Worm (Caenorhabditis elegans) whole organism, young adult: ENCODE data around the gene pam-1.

Source experiments
- F37B4.10 ChIP-seq: fragments of 200-800 bp; sonication (Bioruptor generic); IDR thresholded peaks from 2 replicates; pipeline ENCODE4 v1.3.6; 2022; ENCODE audit warnings: missing genetic modification characterization, missing compliant biosample characterization
- F39B2.1 ChIP-seq: fragments of 200-800 bp; sonication (Bioruptor generic); IDR thresholded peaks from 2 replicates; pipeline ENCODE4 v1.3.6; 2022; ENCODE audit warnings: missing genetic modification reagents, missing genetic modification characterization, missing compliant biosample characterization
- K12H6.12 ChIP-seq: fragments of 200-800 bp; sonication (Bioruptor generic); optimal IDR thresholded peaks from 2 replicates; lab custom pipeline; 2018; ENCODE audit warnings: mild to moderate bottlenecking, missing genetic modification characterization, missing compliant biosample characterization
- Y67H2A.10 ChIP-seq: fragments of 200-800 bp; sonication (Bioruptor generic); conservative IDR thresholded peaks from 2 replicates; pipeline ENCODE4 v1.3.6; 2022; ENCODE audit warnings: missing genetic modification reagents, missing genetic modification characterization, missing compliant biosample characterization
- Y79H2A.3 ChIP-seq: fragments of 200-800 bp; sonication (Bioruptor generic); conservative IDR thresholded peaks from 2 replicates; pipeline ENCODE4 v1.3.6; 2022; ENCODE audit warnings: missing genetic modification reagents, missing genetic modification characterization, missing compliant biosample characterization
- ZK185.1 ChIP-seq: sonication (generic microtip); optimal IDR thresholded peaks from 2 replicates; lab custom pipeline; 2016; ENCODE audit warnings: mild to moderate bottlenecking, missing genetic modification characterization, missing compliant biosample characterization; ENCODE audit not compliant: poor library complexity, severe bottlenecking
- ama-1 ChIP-seq, 3 experiments: fragments of 150-350 bp in 1 of 3; sonication (generic microtip) in 2 of 3; optimal IDR thresholded peaks; 2 replicates each; lab custom pipeline; 2014 to 2018; ENCODE audit warnings: missing biosample characterization in 2 of 3, missing genetic modification characterization in 2 of 3, missing genetic modification reagents in 2 of 3
- die-1 ChIP-seq: sonication (generic microtip); optimal IDR thresholded peaks from 2 replicates; lab custom pipeline; 2016; ENCODE audit warnings: missing genotype, mild to moderate bottlenecking, missing genetic modification characterization, missing compliant biosample characterization
- egl-18 ChIP-seq: fragments of 200-800 bp; sonication (Bioruptor generic); IDR thresholded peaks from 2 replicates; pipeline ENCODE4 v1.3.6; 2022; ENCODE audit warnings: missing genetic modification reagents, missing genetic modification characterization, missing compliant biosample characterization
- pha-4 ChIP-seq: fragments of 150-350 bp; sonication (generic microtip); optimal IDR thresholded peaks from 2 replicates; lab custom pipeline; 2014; ENCODE audit warnings: missing biosample characterization, missing genetic modification reagents, missing genetic modification characterization
- snpc-4 ChIP-seq, 5 experiments: fragments of 150-350 bp in 1 of 5; sonication (generic microtip) in 4 of 5; optimal IDR thresholded peaks; 2 replicates each; lab custom pipeline; 2014 to 2018; ENCODE audit warnings: missing genetic modification characterization in 5 of 5, missing biosample characterization in 3 of 5, antibody characterized with exemption in 2 of 5, mild to moderate bottlenecking in 2 of 5, missing compliant biosample characterization in 2 of 5, missing genotype in 2 of 5, moderate library complexity in 2 of 5, missing genetic modification reagents in 1 of 5
- zim-3 ChIP-seq: sonication (generic microtip); optimal IDR thresholded peaks from 2 replicates; lab custom pipeline; 2017; ENCODE audit warnings: mild to moderate bottlenecking, missing genetic modification characterization, moderate library complexity, missing compliant biosample characterization

ce11 chrIV:7567557-7568010, 17.0 kb upstream of the pam-1 start, which contains the start of gene F32E10.8:
- TF ChIP-seq pha-4 (no peak), Y67H2A.10 (GFP tag; lab: Robert Waterston, UW) (no peak), ZK185.1 (no peak), K12H6.12 (tag; lab: Kevin White, UChicago) (no peak), F37B4.10 (GFP tag; lab: Robert Waterston, UW) (no peak), egl-18 (GFP tag; lab: Robert Waterston, UW) (no peak), snpc-4 (GFP tag; optimal IDR thresholded peaks at IDR 0.05; lab: Kevin White, UChicago) (no peak), snpc-4 (tag; optimal IDR thresholded peaks at IDR 0.05; lab: Kevin White, UChicago) (no peak), die-1 (tag; lab: Kevin White, UChicago) (no peak), zim-3 (tag; lab: Kevin White, UChicago) (no peak), ama-1 (optimal IDR thresholded peaks at IDR 0.05; lab: Kevin White, UChicago) (no peak), ama-1 (GFP tag; optimal IDR thresholded peaks at IDR 0.05; lab: Kevin White, UChicago) (no peak), F39B2.1 (GFP tag; lab: Robert Waterston, UW) (no peak), Y79H2A.3 (GFP tag; lab: Robert Waterston, UW) (no peak)
